Fruit fly (Drosophila melanogaster) whole organism, embryonic: ENCODE data around the gene UQCR-Q.

ENCODE experiments used
- Adf1 ChIP-seq: fragments of 200-800 bp; sonication (Bioruptor generic); IDR thresholded peaks from 2 replicates; pipeline ENCODE4 v1.3.6; 2022; ENCODE audit warnings: missing biosample characterization, missing genetic modification characterization
- Hand ChIP-seq: fragments of 200-800 bp; sonication (Bioruptor generic); optimal IDR thresholded peaks from 2 replicates; lab custom pipeline; 2017; ENCODE audit warnings: mild to moderate bottlenecking, missing biosample characterization, missing genetic modification reagents, missing genetic modification characterization
- danr ChIP-seq: fragments of 200-800 bp; sonication (Bioruptor generic); IDR thresholded peaks from 2 replicates; pipeline ENCODE4 v1.3.6; 2022; ENCODE audit warnings: missing biosample characterization, missing genetic modification characterization
- pan ChIP-seq, 4 experiments: fragments of >200 bp in 3 of 4; fragments of 200-800 bp in 1 of 4; sonication (Bioruptor generic) in 1 of 4; optimal IDR thresholded peaks in 3 of 4; IDR thresholded peaks in 1 of 4; 2 replicates each; pipeline versions ENCODE4 v1.3.6 to Lab custom; 2017 to 2022; ENCODE audit warnings: missing biosample characterization in 2 of 4, missing genetic modification characterization in 2 of 4, mixed read lengths in 1 of 4

DNA sequence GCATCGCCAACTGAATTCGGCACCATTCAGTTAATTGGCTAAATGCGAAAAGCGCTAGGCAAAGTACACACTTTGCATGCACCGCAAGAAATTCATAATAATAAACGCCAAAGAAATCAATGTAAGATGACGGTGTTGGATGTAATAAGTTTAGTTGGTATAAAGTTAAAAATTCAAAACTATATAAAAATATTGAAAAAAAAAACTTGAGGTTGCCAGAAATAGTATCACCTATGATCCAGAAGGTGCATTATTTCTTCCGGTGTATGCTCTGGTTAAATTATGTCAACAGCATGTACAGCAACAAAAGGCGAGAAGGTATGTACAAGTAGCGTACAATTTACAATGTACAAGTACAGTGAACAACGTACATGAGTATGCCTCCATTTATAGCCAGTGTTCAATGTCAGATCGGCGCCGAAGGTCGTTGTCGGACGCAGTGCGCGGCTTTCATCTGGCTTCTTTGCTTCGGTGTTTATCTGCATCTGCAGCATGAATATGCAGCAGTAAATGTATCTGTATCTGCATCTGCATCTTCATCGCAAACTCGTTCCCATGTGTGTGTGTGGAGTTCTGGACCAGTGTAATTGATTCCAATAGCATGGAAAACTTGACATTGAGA lies 22.4 kb downstream of the UQCR-Q start:
- TF ChIP-seq danr (GFP tag; lab: Robert Waterston, UW) (no peak), pan (optimal IDR thresholded peaks at IDR 0.05; lab: Kevin White, UChicago) (no peak), pan (GFP tag; optimal IDR thresholded peaks at IDR 0.05 in 1 of 2, IDR thresholded peaks at IDR 0.05 in 1 of 2) (no peak), Adf1 (no peak), Hand (GFP tag; lab: Kevin White, UChicago) (no peak)
